Worm (Caenorhabditis elegans) whole organism, L4/young adult: Measurements from ENCODE around the gene ZC190.6.

ENCODE experiments used
- W03F9.2 ChIP-seq: fragments of 150-350 bp; optimal IDR thresholded peaks from 2 replicates; lab custom pipeline; 2014; ENCODE audit warnings: missing biosample characterization, missing genetic modification characterization
- dao-5 ChIP-seq: sonication (generic microtip); optimal IDR thresholded peaks from 2 replicates; lab custom pipeline; 2016; ENCODE audit warnings: missing genotype, missing genetic modification characterization, moderate library complexity, missing compliant biosample characterization

DNA sequence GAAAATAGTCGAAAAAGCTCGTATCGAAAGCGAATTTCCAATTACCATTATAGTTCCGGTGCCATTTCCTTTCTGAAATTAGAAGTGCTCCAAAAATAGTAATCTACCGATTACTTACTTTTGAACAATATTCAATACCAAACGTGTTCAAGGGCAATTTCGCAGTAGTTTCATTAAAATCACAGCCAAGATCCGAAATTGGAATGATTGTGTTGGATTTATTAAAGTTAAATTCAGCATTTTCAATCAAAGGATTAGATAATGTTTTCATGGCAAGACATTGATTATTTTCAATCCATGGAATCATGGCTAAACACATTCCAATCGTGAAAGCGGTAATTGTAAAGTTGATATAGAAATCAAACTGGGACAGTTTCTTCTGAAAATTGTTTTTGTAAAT is 44.3 kb downstream of the ZC190.6 start:
- no peak for TF ChIP-seq W03F9.2 (tag; lab: Kevin White, UChicago)
- TF ChIP-seq dao-5: no peak
